Fruit fly (Drosophila melanogaster) whole organism: Measurements from ENCODE around the gene betaggt-I.

ENCODE experiments used
- CG8478 ChIP-seq: fragments of >200 bp; optimal IDR thresholded peaks from 2 replicates; lab custom pipeline; 2018; ENCODE audit warnings: inconsistent platforms
- Dll ChIP-seq: fragments of >200 bp; optimal IDR thresholded peaks from 2 replicates; lab custom pipeline; 2017
- pan ChIP-seq: fragments of >200 bp; optimal IDR thresholded peaks from 2 replicates; lab custom pipeline; 2017
- psq ChIP-seq: fragments of >200 bp; optimal IDR thresholded peaks from 2 replicates; lab custom pipeline; 2017
- usp ChIP-seq: fragments of >200 bp; optimal IDR thresholded peaks from 2 replicates; lab custom pipeline; 2017; ENCODE audit warnings: missing biosample characterization, missing genetic modification characterization, mixed read lengths

DNA sequence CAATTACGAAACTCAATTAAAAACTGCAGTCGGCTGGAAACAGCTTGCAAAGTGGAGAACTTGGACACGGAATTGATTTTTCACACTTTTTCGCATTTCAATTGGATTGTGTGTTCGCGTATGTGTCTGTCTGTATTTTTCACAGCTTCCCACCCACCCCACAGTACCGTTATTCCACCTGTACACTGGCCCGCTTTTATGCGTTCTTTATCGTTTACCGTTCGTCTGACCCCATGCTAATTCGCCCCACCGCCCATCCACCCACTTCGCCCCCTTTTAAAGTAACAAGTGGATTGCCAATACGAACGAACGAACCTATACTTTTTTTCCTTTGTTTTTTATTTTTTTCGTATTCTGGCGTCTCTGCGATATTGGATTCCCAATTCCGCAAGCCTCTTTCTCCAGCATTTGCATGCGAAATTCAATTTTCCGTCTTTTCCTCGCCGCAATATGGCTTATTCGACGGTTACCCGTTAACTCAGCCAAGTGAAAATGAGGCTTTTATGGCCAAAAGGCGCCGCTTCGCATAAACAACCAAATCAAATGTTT lies 36.8 kb downstream of the betaggt-I start:
- TF ChIP-seq Dll (lab: Kevin White, UChicago) (no peak), CG8478 (lab: Kevin White, UChicago) (no peak), psq (lab: Kevin White, UChicago) (no peak), usp (GFP tag; lab: Kevin White, UChicago) (no peak), pan (lab: Kevin White, UChicago) (no peak)
